Fruit fly (Drosophila melanogaster) whole organism, prepupa: ENCODE measurements around the gene CG7182.

Experiments used
- Blimp-1 ChIP-seq: fragments of 200-800 bp; sonication (Bioruptor generic); optimal IDR thresholded peaks from 3 replicates; lab custom pipeline; 2017; ENCODE audit warnings: missing biosample characterization, missing genetic modification characterization, mild to moderate bottlenecking, moderate library complexity, missing genetic modification reagents
- CG10631 ChIP-seq: fragments of 200-800 bp; sonication (Bioruptor generic); optimal IDR thresholded peaks from 2 replicates; lab custom pipeline; 2016; ENCODE audit warnings: missing biosample characterization, missing genetic modification characterization
- CG11762 ChIP-seq: fragments of 200-800 bp; sonication (Bioruptor generic); optimal IDR thresholded peaks from 3 replicates; lab custom pipeline; 2016; ENCODE audit warnings: missing biosample characterization, missing genetic modification characterization; ENCODE audit not compliant: insufficient read depth
- CG11902 ChIP-seq: fragments of 200-800 bp; sonication (Bioruptor generic); optimal IDR thresholded peaks from 3 replicates; lab custom pipeline; 2016; ENCODE audit warnings: missing biosample characterization, missing genetic modification characterization
- CG1621 ChIP-seq: fragments of 200-800 bp; sonication (Bioruptor generic); optimal IDR thresholded peaks from 3 replicates; lab custom pipeline; 2018; ENCODE audit warnings: missing biosample characterization, mild to moderate bottlenecking, missing genetic modification characterization
- CG31627 ChIP-seq: fragments of 200-800 bp; sonication (Bioruptor generic); optimal IDR thresholded peaks from 3 replicates; lab custom pipeline; 2016; ENCODE audit warnings: missing biosample characterization, missing genetic modification characterization
- CG32006 ChIP-seq: fragments of 200-800 bp; sonication (Bioruptor generic); optimal IDR thresholded peaks from 3 replicates; lab custom pipeline; 2017; ENCODE audit warnings: missing biosample characterization, mild to moderate bottlenecking, missing genetic modification characterization
- CG34406 ChIP-seq: fragments of 200-800 bp; sonication (Bioruptor generic); optimal IDR thresholded peaks from 3 replicates; lab custom pipeline; 2016; ENCODE audit warnings: missing biosample characterization, missing genetic modification characterization
- CG3919 ChIP-seq: fragments of 200-800 bp; sonication (Bioruptor generic); optimal IDR thresholded peaks from 3 replicates; lab custom pipeline; 2016; ENCODE audit warnings: missing biosample characterization, missing genetic modification characterization
- CG6163 ChIP-seq: fragments of 200-800 bp; sonication (Bioruptor generic); IDR thresholded peaks from 3 replicates; pipeline ENCODE4 v1.3.6; 2022; ENCODE audit warnings: missing biosample characterization, missing genetic modification characterization
- CG6792 ChIP-seq: fragments of 200-800 bp; sonication (Bioruptor generic); optimal IDR thresholded peaks from 3 replicates; lab custom pipeline; 2016; ENCODE audit warnings: missing biosample characterization, missing genetic modification characterization
- CG6808 ChIP-seq: fragments of 200-800 bp; sonication (Bioruptor generic); optimal IDR thresholded peaks from 3 replicates; lab custom pipeline; 2017; ENCODE audit warnings: missing biosample characterization, missing genetic modification characterization, mild to moderate bottlenecking, moderate library complexity, missing genetic modification reagents
- CG6854 ChIP-seq: fragments of 200-800 bp; sonication (Bioruptor generic); optimal IDR thresholded peaks from 2 replicates; lab custom pipeline; 2017; ENCODE audit warnings: missing biosample characterization, mild to moderate bottlenecking, missing genetic modification characterization
- CG8319 ChIP-seq: fragments of 200-800 bp; sonication (Bioruptor generic); optimal IDR thresholded peaks from 3 replicates; lab custom pipeline; 2016; ENCODE audit warnings: missing biosample characterization, missing genetic modification characterization
- CG8632 ChIP-seq: fragments of 200-800 bp; sonication (Bioruptor generic); optimal IDR thresholded peaks from 3 replicates; lab custom pipeline; 2016; ENCODE audit warnings: missing biosample characterization, missing genetic modification characterization
- Eip75B ChIP-seq: fragments of 200-800 bp; sonication (Bioruptor generic); optimal IDR thresholded peaks from 3 replicates; lab custom pipeline; 2016; ENCODE audit warnings: missing biosample characterization, missing genetic modification characterization
- Eip78C ChIP-seq: fragments of 200-800 bp; sonication (Bioruptor generic); peaks from one replicate; lab custom pipeline; 2016; ENCODE audit warnings: missing biosample characterization, missing genetic modification characterization
- Eip93F ChIP-seq: fragments of 200-800 bp; sonication (Bioruptor generic); optimal IDR thresholded peaks from 2 replicates; lab custom pipeline; 2016; ENCODE audit warnings: missing biosample characterization, mild to moderate bottlenecking, missing genetic modification characterization
- Ets21C ChIP-seq: fragments of 200-800 bp; sonication (Bioruptor generic); optimal IDR thresholded peaks from 3 replicates; lab custom pipeline; 2016; ENCODE audit warnings: missing biosample characterization, missing genetic modification characterization
- Hr39 ChIP-seq: fragments of 200-800 bp; sonication (Bioruptor generic); optimal IDR thresholded peaks from 2 replicates; lab custom pipeline; 2016; ENCODE audit warnings: missing biosample characterization, missing genetic modification characterization
- Met ChIP-seq: fragments of 200-800 bp; sonication (Bioruptor generic); optimal IDR thresholded peaks from 3 replicates; lab custom pipeline; 2016; ENCODE audit warnings: missing biosample characterization, missing genetic modification characterization
- OdsH ChIP-seq: fragments of 200-800 bp; sonication (Bioruptor generic); optimal IDR thresholded peaks from 3 replicates; lab custom pipeline; 2016; ENCODE audit warnings: missing biosample characterization, missing genetic modification characterization
- Smox ChIP-seq: fragments of 200-800 bp; sonication (Bioruptor generic); optimal IDR thresholded peaks from 3 replicates; lab custom pipeline; 2016; ENCODE audit warnings: missing biosample characterization, missing genetic modification characterization
- Sox102F ChIP-seq: fragments of 200-800 bp; sonication (Bioruptor generic); optimal IDR thresholded peaks from 2 replicates; lab custom pipeline; 2016; ENCODE audit warnings: missing biosample characterization, mild to moderate bottlenecking, missing genetic modification characterization
- Sox14 ChIP-seq: fragments of 200-800 bp; sonication (Bioruptor generic); optimal IDR thresholded peaks from 3 replicates; lab custom pipeline; 2016; ENCODE audit warnings: missing biosample characterization, missing genetic modification characterization
- Sox15 ChIP-seq: fragments of 200-800 bp; sonication (Bioruptor generic); optimal IDR thresholded peaks from 3 replicates; lab custom pipeline; 2016; ENCODE audit warnings: missing biosample characterization, missing genetic modification characterization
- acj6 ChIP-seq: fragments of 200-800 bp; sonication (Bioruptor generic); optimal IDR thresholded peaks from 3 replicates; lab custom pipeline; 2016; ENCODE audit warnings: missing biosample characterization, missing genetic modification characterization
- cyc ChIP-seq: fragments of 200-800 bp; sonication (Bioruptor generic); optimal IDR thresholded peaks from 3 replicates; lab custom pipeline; 2016; ENCODE audit warnings: missing biosample characterization, missing genetic modification characterization
- esn ChIP-seq: fragments of 200-800 bp; sonication (Bioruptor generic); optimal IDR thresholded peaks from 2 replicates; lab custom pipeline; 2016; ENCODE audit warnings: missing biosample characterization, mild to moderate bottlenecking, missing genetic modification characterization, moderate library complexity
- fd59A ChIP-seq: fragments of 200-800 bp; sonication (Bioruptor generic); optimal IDR thresholded peaks from 2 replicates; lab custom pipeline; 2017; ENCODE audit warnings: missing biosample characterization, mild to moderate bottlenecking, missing genetic modification characterization, missing genetic modification reagents
- fkh ChIP-seq: fragments of 200-800 bp; sonication (Bioruptor generic); optimal IDR thresholded peaks from 3 replicates; lab custom pipeline; 2017; ENCODE audit warnings: missing biosample characterization, mild to moderate bottlenecking, missing genetic modification characterization, moderate library complexity
- lz ChIP-seq: fragments of 200-800 bp; sonication (Bioruptor generic); optimal IDR thresholded peaks from 3 replicates; lab custom pipeline; 2016; ENCODE audit warnings: missing biosample characterization, missing genetic modification characterization
- net ChIP-seq: fragments of 200-800 bp; sonication (Bioruptor generic); optimal IDR thresholded peaks from 3 replicates; lab custom pipeline; 2016; ENCODE audit warnings: missing biosample characterization, missing genetic modification characterization
- pdm3 ChIP-seq: fragments of 200-800 bp; sonication (Bioruptor generic); optimal IDR thresholded peaks from 3 replicates; lab custom pipeline; 2016; ENCODE audit warnings: missing biosample characterization, missing genetic modification characterization
- salr ChIP-seq, 2 experiments: fragments of 200-800 bp; sonication (Bioruptor generic); optimal IDR thresholded peaks; 3 replicates each; lab custom pipeline; 2016 to 2018; ENCODE audit warnings: missing biosample characterization in 2 of 2, missing genetic modification characterization in 2 of 2, mild to moderate bottlenecking in 1 of 2
- ss ChIP-seq, 2 experiments: fragments of 200-800 bp; sonication (Bioruptor generic); optimal IDR thresholded peaks; 2 replicates in 1 of 2; 3 replicates in 1 of 2; lab custom pipeline; 2017 to 2018; ENCODE audit warnings: mild to moderate bottlenecking in 2 of 2, missing biosample characterization in 2 of 2, missing genetic modification characterization in 2 of 2, moderate library complexity in 1 of 2
- svp ChIP-seq: fragments of 200-800 bp; sonication (Bioruptor generic); peaks from one replicate; lab custom pipeline; 2016; ENCODE audit warnings: missing biosample characterization, missing genetic modification characterization
- topi ChIP-seq: fragments of 200-800 bp; sonication (Bioruptor generic); optimal IDR thresholded peaks from 3 replicates; lab custom pipeline; 2016; ENCODE audit warnings: missing biosample characterization, missing genetic modification characterization
- vri ChIP-seq: fragments of 200-800 bp; sonication (Bioruptor generic); optimal IDR thresholded peaks from 3 replicates; lab custom pipeline; 2016; ENCODE audit warnings: missing biosample characterization, mild to moderate bottlenecking, missing genetic modification characterization

CG7182 gene

DNA sequence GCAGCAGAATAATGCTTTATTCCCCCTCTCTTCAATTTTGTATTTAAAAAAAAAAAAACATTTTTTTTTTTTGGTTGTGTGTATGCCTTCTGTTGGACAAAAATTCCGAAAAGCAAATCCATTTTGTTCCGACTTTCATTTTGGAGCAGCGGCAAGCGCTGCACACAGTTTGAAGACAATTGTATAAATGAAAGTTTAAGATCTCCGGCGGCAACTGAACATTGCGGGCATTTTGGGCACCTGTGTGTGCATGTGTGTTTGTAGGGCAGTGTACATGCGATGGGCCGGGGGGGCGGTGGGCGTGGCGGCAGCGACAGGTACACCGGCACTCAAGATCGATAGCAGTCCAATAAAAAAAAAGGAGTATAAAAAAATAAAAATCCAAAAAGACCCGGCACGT lies 23.3 kb upstream of the CG7182 start (continued):
- no peak for TF ChIP-seq CG6808 (GFP tag; lab: Kevin White, UChicago)
- peak; percentile 8 for TF ChIP-seq Eip78C (GFP tag; lab: Kevin White, UChicago)
- TF ChIP-seq OdsH (GFP tag; lab: Kevin White, UChicago), result no peak
- TF ChIP-seq CG8319, result no peak
- no peak for TF ChIP-seq CG34406 (GFP tag; lab: Kevin White, UChicago)
- TF ChIP-seq CG1621 (tag; lab: Kevin White, UChicago), result no peak
- no peak for TF ChIP-seq fkh (GFP tag; lab: Kevin White, UChicago)
- TF ChIP-seq Sox14 (GFP tag; lab: Kevin White, UChicago), result no peak
- no peak for TF ChIP-seq Sox15
- TF ChIP-seq Eip75B (GFP tag; lab: Kevin White, UChicago), result no peak
- TF ChIP-seq CG6792 (GFP tag; lab: Kevin White, UChicago), result no peak
- no peak for TF ChIP-seq salr (GFP tag; optimal IDR thresholded peaks at IDR 0.05; lab: Kevin White, UChicago)
- TF ChIP-seq ss (GFP tag; optimal IDR thresholded peaks at IDR 0.05; lab: Kevin White, UChicago), result no peak
- TF ChIP-seq net (GFP tag; lab: Kevin White, UChicago), result no peak

DNA sequence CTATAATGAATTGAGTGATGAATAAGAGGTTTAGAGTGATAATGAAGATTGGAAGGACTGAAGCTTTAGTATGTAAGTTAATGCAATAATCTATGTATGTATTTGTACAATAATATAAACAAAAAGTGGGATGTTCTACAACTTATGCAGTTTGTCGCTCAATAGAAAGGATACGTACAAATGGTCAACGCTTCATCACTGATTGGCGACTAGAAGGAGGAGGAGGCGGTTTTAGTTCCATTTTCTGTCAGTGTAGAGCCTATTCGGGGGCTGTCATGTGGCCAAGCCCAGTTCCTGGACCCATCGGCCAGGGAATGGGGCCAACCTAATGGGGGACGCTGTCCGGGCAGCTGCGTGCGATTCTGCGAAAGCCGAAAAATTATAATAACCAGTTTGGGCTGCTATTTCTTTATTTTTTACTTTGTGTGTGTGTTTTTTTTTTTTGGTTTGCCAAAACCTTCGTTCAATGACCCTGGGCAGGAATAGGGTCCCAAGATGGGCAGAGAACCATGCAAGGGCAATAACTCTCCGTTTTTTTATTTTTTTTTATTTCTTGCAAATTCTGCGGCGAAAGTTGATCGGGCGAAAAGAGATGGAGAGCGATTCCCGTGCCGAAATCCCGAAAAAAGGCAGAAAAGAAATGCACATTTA lies 22.6 kb upstream of the CG7182 start:
- peak; percentile 84 for TF ChIP-seq Met (GFP tag; lab: Kevin White, UChicago)
- no peak for TF ChIP-seq Blimp-1 (GFP tag; lab: Kevin White, UChicago)
- peak; percentile 60 for TF ChIP-seq Sox102F (GFP tag; lab: Kevin White, UChicago)
- TF ChIP-seq CG11902 (GFP tag; lab: Kevin White, UChicago), result peak; percentile 44
- TF ChIP-seq topi, result peak; percentile 83
- TF ChIP-seq CG8319, result no peak
- TF ChIP-seq acj6 (GFP tag; lab: Kevin White, UChicago), result peak; percentile 35
- peak; percentile 76 for TF ChIP-seq esn (GFP tag; lab: Kevin White, UChicago)
- TF ChIP-seq lz, result peak; percentile 56
- TF ChIP-seq CG10631 (GFP tag; lab: Kevin White, UChicago), result no peak
- TF ChIP-seq OdsH (GFP tag; lab: Kevin White, UChicago), result no peak
- TF ChIP-seq Hr39 (GFP tag; lab: Kevin White, UChicago), result peak; percentile 75
- TF ChIP-seq CG6792 (GFP tag; lab: Kevin White, UChicago), result peak; percentile 22
- TF ChIP-seq svp (GFP tag; lab: Kevin White, UChicago), result peak; percentile 88
- peak; percentile 78 for TF ChIP-seq CG31627
- peak; percentile 54; the same call in 1 of the 3 replicates for TF ChIP-seq CG6163 (GFP tag; lab: Robert Waterston, UW)
- peak; percentile 42 for TF ChIP-seq CG3919
- TF ChIP-seq Eip78C (GFP tag; lab: Kevin White, UChicago), result peak; percentile 60
- TF ChIP-seq Sox14 (GFP tag; lab: Kevin White, UChicago), result peak; percentile 47
- TF ChIP-seq cyc, result peak; percentile 77
- TF ChIP-seq CG32006 (GFP tag; lab: Kevin White, UChicago), result peak; percentile 11
- TF ChIP-seq pdm3, result peak; percentile 23
- peak; percentile 2 for TF ChIP-seq Eip93F (GFP tag; lab: Kevin White, UChicago)
- TF ChIP-seq Ets21C (GFP tag; lab: Kevin White, UChicago), result peak; percentile 48
- TF ChIP-seq fd59A, result no peak
- no peak for TF ChIP-seq CG11762 (GFP tag; lab: Kevin White, UChicago)
- TF ChIP-seq CG8632 (GFP tag; lab: Kevin White, UChicago), result peak; percentile 3
- peak; percentile 42 for TF ChIP-seq vri (GFP tag; lab: Kevin White, UChicago)
- peak; percentile 4 for TF ChIP-seq CG6854 (GFP tag; lab: Kevin White, UChicago)
- TF ChIP-seq Smox (GFP tag; lab: Kevin White, UChicago), result peak; percentile 76
